Worm (Caenorhabditis elegans): ENCODE measurements around the gene let-19.

let-19 gene

DNA sequence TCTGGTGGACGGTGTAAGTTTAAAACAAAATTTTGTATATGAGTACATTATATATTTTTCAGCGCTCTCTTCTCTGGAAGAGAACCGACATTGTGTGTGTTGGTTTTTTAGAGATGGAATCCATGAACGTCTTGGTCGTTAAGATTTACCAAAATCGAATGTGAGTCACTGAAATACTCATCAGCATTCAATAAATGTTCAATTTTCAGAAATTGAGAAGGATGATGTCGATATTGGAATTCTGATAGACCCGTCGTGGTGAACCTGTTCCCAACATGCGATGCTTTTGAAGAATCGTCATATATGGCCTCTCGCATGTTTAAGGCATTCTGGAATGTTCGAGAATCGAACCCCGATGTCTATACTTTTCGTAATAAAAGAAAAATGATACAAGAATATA is 18.0 kb downstream of the let-19 start:
- TF ChIP-seq hlh-1 (tag; optimal IDR thresholded peaks at IDR 0.05) (no peak), mls-2 (tag; optimal IDR thresholded peaks at IDR 0.05) (no peak), elt-1 (tag; optimal IDR thresholded peaks at IDR 0.05; ENCODE audit: borderline replicate concordance, insufficient read depth) (no peak), nhr-237 (tag; optimal IDR thresholded peaks at IDR 0.05) (no peak), ztf-11 (tag; optimal IDR thresholded peaks at IDR 0.05) (no peak), unc-120 (tag; optimal IDR thresholded peaks at IDR 0.05; ENCODE audit: poor library complexity, severe bottlenecking) (no peak), nhr-12 (tag; optimal IDR thresholded peaks at IDR 0.05) (no peak), unc-62 (GFP tag; optimal IDR thresholded peaks at IDR 0.05) (no peak), sem-2 (GFP tag; optimal IDR thresholded peaks at IDR 0.05) (no peak), lsy-2 (tag; optimal IDR thresholded peaks at IDR 0.05) (no peak), ceh-39 (tag; optimal IDR thresholded peaks at IDR 0.05) (no peak)

DNA sequence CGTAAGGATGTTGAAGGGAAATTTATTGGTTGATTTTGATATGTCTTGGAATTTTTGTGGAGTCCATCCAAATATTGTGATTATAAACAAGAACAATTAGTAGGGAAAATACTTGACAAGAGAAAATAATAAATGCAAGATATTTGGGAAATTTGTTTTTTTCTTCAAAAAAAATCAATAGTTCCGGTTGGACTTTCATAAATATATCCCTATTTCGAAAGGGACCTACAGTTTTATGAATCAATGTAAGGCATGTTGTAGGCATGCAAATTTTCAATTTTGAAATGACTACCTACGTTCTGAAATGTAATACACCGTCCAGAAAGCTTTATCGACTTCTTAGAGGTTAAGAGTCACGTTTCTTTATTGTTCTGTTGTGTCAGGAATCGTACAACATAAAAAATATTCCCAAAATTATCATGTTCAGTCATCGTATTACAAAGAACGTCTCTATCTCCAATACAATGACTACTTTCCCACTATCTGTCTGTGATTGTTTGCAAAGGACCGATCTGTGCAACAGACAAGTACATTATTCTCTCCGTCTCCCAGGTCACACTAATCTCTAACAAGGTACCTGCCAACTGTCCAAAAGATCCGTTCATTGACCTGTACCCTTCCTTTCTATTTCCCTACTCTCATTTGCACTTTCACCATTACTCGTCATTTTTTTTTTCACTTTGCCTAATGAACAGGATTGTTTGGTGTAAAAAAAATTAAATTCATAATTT is 19.2 kb downstream of the let-19 start, which contains the start of gene F07H5.13:
Gene F07H5.13 (plus strand): TSS at position 730 of the 731 bp plus-strand sequence.
- no peak for TF ChIP-seq nhr-28 (tag; optimal IDR thresholded peaks at IDR 0.05)
- TF ChIP-seq ceh-43 (GFP tag; optimal IDR thresholded peaks at IDR 0.05) = no peak
- no peak for TF ChIP-seq unc-120 (tag; optimal IDR thresholded peaks at IDR 0.05; ENCODE audit: poor library complexity, severe bottlenecking)
- peak; percentile 82 for TF ChIP-seq nhr-2 (tag; optimal IDR thresholded peaks at IDR 0.05)
- no peak for TF ChIP-seq flh-1 (GFP tag; optimal IDR thresholded peaks at IDR 0.05)
- TF ChIP-seq elt-3 (tag; optimal IDR thresholded peaks at IDR 0.05) = no peak
- TF ChIP-seq ces-1 (GFP tag; optimal IDR thresholded peaks at IDR 0.05) = no peak
- no peak for TF ChIP-seq sem-2 (GFP tag; optimal IDR thresholded peaks at IDR 0.05)
- TF ChIP-seq blmp-1 (tag; optimal IDR thresholded peaks at IDR 0.05) = peak; percentile 10
- TF ChIP-seq unc-62 (GFP tag; optimal IDR thresholded peaks at IDR 0.05) = peak; percentile 39
- TF ChIP-seq cnd-1 (tag; optimal IDR thresholded peaks at IDR 0.05) = peak; percentile 21
- TF ChIP-seq M03D4.4 (tag; optimal IDR thresholded peaks at IDR 0.05) = no peak
- no peak for TF ChIP-seq ztf-11 (tag; optimal IDR thresholded peaks at IDR 0.05)
- peak; percentile 61 for TF ChIP-seq hlh-1 (tag; optimal IDR thresholded peaks at IDR 0.05)
- no peak for TF ChIP-seq nhr-237 (tag; optimal IDR thresholded peaks at IDR 0.05)
- TF ChIP-seq snpc-4 (tag; optimal IDR thresholded peaks at IDR 0.05) = no peak
- no peak for TF ChIP-seq bed-3 (GFP tag; optimal IDR thresholded peaks at IDR 0.05)
- no peak for TF ChIP-seq elt-1 (tag; optimal IDR thresholded peaks at IDR 0.05; ENCODE audit: borderline replicate concordance, insufficient read depth)
- no peak for TF ChIP-seq unc-39 (tag; optimal IDR thresholded peaks at IDR 0.05)
- no peak for TF ChIP-seq nhr-12 (tag; optimal IDR thresholded peaks at IDR 0.05)
- no peak for TF ChIP-seq mls-2 (tag; optimal IDR thresholded peaks at IDR 0.05)
- TF ChIP-seq nhr-76 (tag; optimal IDR thresholded peaks at IDR 0.05) = no peak
- TF ChIP-seq sptf-1 (tag; optimal IDR thresholded peaks at IDR 0.05) = no peak
- TF ChIP-seq zip-8 (tag; optimal IDR thresholded peaks at IDR 0.05) = no peak

DNA sequence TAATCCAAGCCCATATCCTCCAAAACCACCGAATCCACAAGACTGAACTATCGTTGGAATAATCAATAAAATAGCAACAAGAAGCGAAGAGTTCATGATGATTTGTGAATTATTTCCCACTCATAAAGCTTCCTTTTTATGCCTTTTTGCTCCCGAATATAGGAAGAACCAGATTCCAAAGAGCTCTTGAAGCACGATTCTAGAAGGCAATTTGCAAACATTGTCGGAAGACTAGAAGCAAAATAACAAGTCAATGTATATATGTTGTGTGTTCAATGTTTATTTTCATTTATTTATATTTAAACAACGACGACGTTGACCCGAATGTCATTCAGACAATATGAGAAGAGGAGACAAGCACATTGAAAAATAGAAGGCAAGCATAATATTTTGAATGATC is 21.9 kb downstream of the let-19 start, which contains the start of gene idpa-2:
Gene idpa-2 (minus strand): TSS at position 101 of the 400 bp plus-strand sequence.
- TF ChIP-seq lin-13 (tag; optimal IDR thresholded peaks at IDR 0.05) (no peak), ces-1 (GFP tag; optimal IDR thresholded peaks at IDR 0.05) (no peak), unc-62 (GFP tag; optimal IDR thresholded peaks at IDR 0.05) (no peak), elt-1 (tag; optimal IDR thresholded peaks at IDR 0.05; ENCODE audit: borderline replicate concordance, insufficient read depth) (no peak), snpc-4 (tag; optimal IDR thresholded peaks at IDR 0.05) (no peak), mep-1 (tag; optimal IDR thresholded peaks at IDR 0.05) (no peak), hlh-1 (tag; optimal IDR thresholded peaks at IDR 0.05) (no peak), sem-2 (GFP tag; optimal IDR thresholded peaks at IDR 0.05) (no peak), ceh-43 (GFP tag; optimal IDR thresholded peaks at IDR 0.05) (no peak), mls-2 (tag; optimal IDR thresholded peaks at IDR 0.05) (no peak), lin-32 (GFP tag; optimal IDR thresholded peaks at IDR 0.05) (no peak), unc-120 (tag; optimal IDR thresholded peaks at IDR 0.05; ENCODE audit: poor library complexity, severe bottlenecking) (no peak), blmp-1 (tag; optimal IDR thresholded peaks at IDR 0.05) (no peak), nhr-12 (tag; optimal IDR thresholded peaks at IDR 0.05) (no peak), ceh-39 (tag; optimal IDR thresholded peaks at IDR 0.05) (no peak), ztf-11 (tag; optimal IDR thresholded peaks at IDR 0.05) (no peak)

DNA sequence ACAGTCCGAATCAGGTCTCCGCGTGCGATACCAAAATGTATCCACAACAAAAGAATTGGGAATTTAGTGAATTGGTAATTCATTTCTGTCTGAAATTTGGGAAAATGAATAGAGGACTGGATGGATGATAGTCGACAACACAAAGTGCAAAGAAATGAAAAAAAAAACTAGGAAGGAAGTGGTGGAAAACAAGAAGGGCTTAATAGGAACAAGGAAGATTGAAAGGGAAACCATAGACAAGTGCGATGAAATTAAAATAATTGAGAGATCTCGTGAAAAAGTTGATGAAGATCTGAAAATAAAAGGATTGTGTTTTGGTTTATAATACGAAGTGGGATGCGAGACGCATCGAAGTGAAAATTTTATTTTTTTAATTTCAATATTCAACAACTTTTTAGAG is 23.3 kb downstream of the let-19 start, which contains the start of gene F07H5.7:
Gene F07H5.7 (minus strand): TSS at position 101 of the 400 bp plus-strand sequence.
- TF ChIP-seq mep-1 (tag; optimal IDR thresholded peaks at IDR 0.05) (no peak), drap-1 (GFP tag; optimal IDR thresholded peaks at IDR 0.05) (no peak), cnd-1 (tag; optimal IDR thresholded peaks at IDR 0.05) (no peak), ceh-43 (GFP tag; optimal IDR thresholded peaks at IDR 0.05) (no peak), sptf-1 (tag; optimal IDR thresholded peaks at IDR 0.05) (no peak), nhr-76 (tag; optimal IDR thresholded peaks at IDR 0.05) (no peak), ceh-83 (GFP tag; optimal IDR thresholded peaks at IDR 0.05) (no peak), ces-1 (GFP tag; optimal IDR thresholded peaks at IDR 0.05) (no peak), mls-2 (tag; optimal IDR thresholded peaks at IDR 0.05) (no peak), nhr-2 (tag; optimal IDR thresholded peaks at IDR 0.05) (no peak), elt-3 (tag; optimal IDR thresholded peaks at IDR 0.05) (no peak), lsy-2 (tag; optimal IDR thresholded peaks at IDR 0.05) (no peak)

Measured in whole organism, mixed stage, embryonic.